Fruit fly (Drosophila melanogaster) whole organism, adult: ENCODE data around the gene Nup153.

Experiments
- CG11617 ChIP-seq: fragments of 200-800 bp; sonication (Bioruptor generic); optimal IDR thresholded peaks from 2 replicates; lab custom pipeline; 2017; ENCODE audit warnings: mild to moderate bottlenecking, missing biosample characterization, missing genetic modification reagents, missing genetic modification characterization
- CG12768 ChIP-seq: fragments of 200-800 bp; sonication (Bioruptor generic); optimal IDR thresholded peaks from 2 replicates; lab custom pipeline; 2017; ENCODE audit warnings: missing biosample characterization, missing genetic modification characterization, mild to moderate bottlenecking, moderate library complexity, missing genetic modification reagents
- CG1620 ChIP-seq: fragments of 200-800 bp; sonication (Bioruptor generic); optimal IDR thresholded peaks from 2 replicates; lab custom pipeline; 2016; ENCODE audit warnings: missing biosample characterization, missing genetic modification characterization
- CG7101 ChIP-seq: fragments of 200-800 bp; sonication (Bioruptor generic); optimal IDR thresholded peaks from 2 replicates; lab custom pipeline; 2018; ENCODE audit warnings: missing biosample characterization, mild to moderate bottlenecking, missing genetic modification characterization, moderate library complexity
- Clk ChIP-seq: fragments of 200-800 bp; sonication (Bioruptor generic); optimal IDR thresholded peaks from 2 replicates; lab custom pipeline; 2017; ENCODE audit warnings: missing biosample characterization, missing genetic modification characterization
- Crg-1 ChIP-seq: fragments of 200-800 bp; sonication (Bioruptor generic); optimal IDR thresholded peaks from 2 replicates; lab custom pipeline; 2016; ENCODE audit warnings: missing biosample characterization, missing genetic modification characterization
- Hr96 ChIP-seq: fragments of 200-800 bp; sonication (Bioruptor generic); optimal IDR thresholded peaks from 2 replicates; lab custom pipeline; 2016; ENCODE audit warnings: missing biosample characterization, missing genetic modification characterization
- Mnt ChIP-seq: fragments of 200-800 bp; sonication (Bioruptor generic); optimal IDR thresholded peaks from 2 replicates; lab custom pipeline; 2016; ENCODE audit warnings: missing biosample characterization, mild to moderate bottlenecking, missing genetic modification characterization
- cnc ChIP-seq, 2 experiments: fragments of >200 bp; optimal IDR thresholded peaks; 2 replicates each; lab custom pipeline; 2017
- kay ChIP-seq: fragments of 200-800 bp; sonication (Bioruptor generic); peaks from one replicate; lab custom pipeline; 2016; ENCODE audit warnings: missing biosample characterization, missing genetic modification characterization, borderline replicate concordance
- tj ChIP-seq: fragments of 200-800 bp; sonication (Bioruptor generic); optimal IDR thresholded peaks from 3 replicates; lab custom pipeline; 2017; ENCODE audit warnings: missing biosample characterization, mild to moderate bottlenecking, missing genetic modification characterization, moderate library complexity
- toe ChIP-seq: fragments of 200-800 bp; sonication (Bioruptor generic); optimal IDR thresholded peaks from 2 replicates; lab custom pipeline; 2016; ENCODE audit warnings: missing biosample characterization, missing genetic modification characterization

DNA sequence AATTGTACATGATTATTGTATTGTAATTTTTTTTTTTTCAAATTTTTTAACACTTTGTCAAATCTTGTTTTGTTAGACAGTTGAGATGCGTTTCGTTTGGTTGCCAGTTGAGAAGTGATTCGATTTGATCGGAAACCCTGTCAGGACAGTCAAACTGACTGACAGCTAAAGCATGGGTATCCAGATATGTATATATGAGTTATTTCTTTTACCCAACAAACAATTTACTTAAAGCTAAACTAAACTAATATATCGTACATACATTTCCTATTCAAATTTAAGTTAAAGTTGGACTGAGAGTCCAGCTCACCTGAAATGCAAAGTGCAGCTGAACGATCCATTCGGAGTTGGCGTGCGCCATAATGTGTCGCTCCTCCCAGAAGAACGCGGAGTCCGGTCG, 33.1 kb downstream of the Nup153 start, which contains the start of gene CG9777:
- TF ChIP-seq cnc (optimal IDR thresholded peaks at IDR 0.05; lab: Kevin White, UChicago) (no peak), toe (GFP tag; lab: Kevin White, UChicago) (no peak), Crg-1 (GFP tag; lab: Kevin White, UChicago) (no peak), tj (GFP tag; lab: Kevin White, UChicago) (no peak), Hr96 (GFP tag; lab: Kevin White, UChicago) (no peak), CG12768 (no peak), CG7101 (tag; lab: Kevin White, UChicago) (no peak), CG11617 (GFP tag; lab: Kevin White, UChicago) (no peak), Mnt (GFP tag; lab: Kevin White, UChicago) (no peak), kay (GFP tag; lab: Kevin White, UChicago) (no peak), Clk (no peak), CG1620 (GFP tag; lab: Kevin White, UChicago) (no peak)
